Fruit fly (Drosophila melanogaster) whole organism, pupa: ENCODE measurements around the gene Tpst.

Experiments
- CG10348 ChIP-seq: fragments of 200-800 bp; sonication (Bioruptor generic); IDR thresholded peaks from 2 replicates; pipeline ENCODE4 v1.3.6; 2022; ENCODE audit warnings: missing biosample characterization, missing genetic modification characterization
- CG12605 ChIP-seq: fragments of 200-800 bp; sonication (Bioruptor generic); IDR thresholded peaks from 2 replicates; pipeline ENCODE4 v1.3.6; 2022; ENCODE audit warnings: missing biosample characterization, missing genetic modification characterization
- CG13204 ChIP-seq: fragments of 200-800 bp; sonication (Bioruptor generic); optimal IDR thresholded peaks from 2 replicates; lab custom pipeline; 2018; ENCODE audit warnings: missing biosample characterization, mild to moderate bottlenecking, missing genetic modification characterization, moderate library complexity
- CG14655 ChIP-seq: fragments of 200-800 bp; sonication (Bioruptor generic); optimal IDR thresholded peaks from 3 replicates; lab custom pipeline; 2017; ENCODE audit warnings: mild to moderate bottlenecking, missing biosample characterization, missing genetic modification reagents, missing genetic modification characterization
- CG15710 ChIP-seq: fragments of 200-800 bp; sonication (Bioruptor generic); optimal IDR thresholded peaks from 2 replicates; lab custom pipeline; 2018; ENCODE audit warnings: missing biosample characterization, mild to moderate bottlenecking, missing genetic modification characterization, moderate library complexity
- CG17806 ChIP-seq: fragments of 200-800 bp; sonication (Bioruptor generic); optimal IDR thresholded peaks from 2 replicates; lab custom pipeline; 2018; ENCODE audit warnings: missing biosample characterization, mild to moderate bottlenecking, missing genetic modification characterization, moderate library complexity
- CG32121 ChIP-seq: fragments of 200-800 bp; sonication (Bioruptor generic); IDR thresholded peaks from 2 replicates; pipeline ENCODE4 v1.3.6; 2022; ENCODE audit warnings: missing biosample characterization, missing genetic modification characterization
- CG34367 ChIP-seq: fragments of 200-800 bp; sonication (Bioruptor generic); optimal IDR thresholded peaks from 2 replicates; lab custom pipeline; 2018; ENCODE audit warnings: missing biosample characterization, mild to moderate bottlenecking, missing genetic modification characterization
- CG4496 ChIP-seq: fragments of 200-800 bp; sonication (Bioruptor generic); IDR thresholded peaks from 3 replicates; pipeline ENCODE4 v1.3.6; 2022; ENCODE audit warnings: missing biosample characterization, missing genetic modification characterization
- CG8159 ChIP-seq: fragments of 200-800 bp; sonication (Bioruptor generic); optimal IDR thresholded peaks from 3 replicates; lab custom pipeline; 2018; ENCODE audit warnings: missing biosample characterization, mild to moderate bottlenecking, missing genetic modification characterization, moderate library complexity
- CG8301 ChIP-seq: fragments of 200-800 bp; sonication (Bioruptor generic); optimal IDR thresholded peaks from 2 replicates; lab custom pipeline; 2018; ENCODE audit warnings: missing biosample characterization, mild to moderate bottlenecking, missing genetic modification characterization
- CG9948 ChIP-seq: fragments of 200-800 bp; sonication (Bioruptor generic); optimal IDR thresholded peaks from 2 replicates; lab custom pipeline; 2018; ENCODE audit warnings: missing biosample characterization, mild to moderate bottlenecking, missing genetic modification characterization, moderate library complexity
- D1 ChIP-seq: fragments of 200-800 bp; sonication (Bioruptor generic); optimal IDR thresholded peaks from 2 replicates; lab custom pipeline; 2018; ENCODE audit warnings: missing biosample characterization, mild to moderate bottlenecking, missing genetic modification characterization, moderate library complexity
- EcR ChIP-seq: fragments of 200-800 bp; sonication (Bioruptor generic); optimal IDR thresholded peaks from 3 replicates; lab custom pipeline; 2019; ENCODE audit warnings: missing biosample characterization, missing genetic modification characterization, mild to moderate bottlenecking, moderate library complexity, missing genetic modification reagents
- Ets98B ChIP-seq: fragments of 200-800 bp; sonication (Bioruptor generic); IDR thresholded peaks from 2 replicates; pipeline ENCODE4 v1.3.6; 2022; ENCODE audit warnings: missing biosample characterization, missing genetic modification characterization
- Pif1A ChIP-seq: fragments of 200-800 bp; sonication (Bioruptor generic); optimal IDR thresholded peaks from 3 replicates; lab custom pipeline; 2016; ENCODE audit warnings: missing biosample characterization, missing genetic modification characterization
- Pif1B ChIP-seq: fragments of 200-800 bp; sonication (Bioruptor generic); optimal IDR thresholded peaks from 3 replicates; lab custom pipeline; 2016; ENCODE audit warnings: missing biosample characterization, missing genetic modification characterization
- Snoo ChIP-seq: fragments of 200-800 bp; sonication (Bioruptor generic); optimal IDR thresholded peaks from 3 replicates; lab custom pipeline; 2017; ENCODE audit warnings: missing biosample characterization, mild to moderate bottlenecking, missing genetic modification characterization, inconsistent platforms
- fd96Ca ChIP-seq: fragments of 200-800 bp; sonication (Bioruptor generic); IDR thresholded peaks from 3 replicates; pipeline ENCODE4 v1.3.6; 2022; ENCODE audit warnings: missing biosample characterization, missing genetic modification characterization
- gl ChIP-seq: fragments of 200-800 bp; sonication (Bioruptor generic); optimal IDR thresholded peaks from 2 replicates; lab custom pipeline; 2018; ENCODE audit warnings: missing biosample characterization, mild to moderate bottlenecking, missing genetic modification characterization
- rn ChIP-seq: fragments of 200-800 bp; sonication (Bioruptor generic); IDR thresholded peaks from 2 replicates; pipeline ENCODE4 v1.3.6; 2022; ENCODE audit warnings: missing biosample characterization, missing genetic modification characterization

Tpst gene

dm6 chrX:13641891-13642617 lies 78.4 kb downstream of the Tpst start:
- TF ChIP-seq EcR, result peak; percentile 58
- no peak for TF ChIP-seq CG32121 (GFP tag; lab: Robert Waterston, UW)
- no peak for TF ChIP-seq gl
- no peak for TF ChIP-seq CG10348 (GFP tag; lab: Robert Waterston, UW)
- peak; percentile 9 for TF ChIP-seq CG34367 (tag; lab: Kevin White, UChicago)
- TF ChIP-seq Pif1B (GFP tag; lab: Kevin White, UChicago), result peak; percentile 41
- TF ChIP-seq CG13204 (GFP tag; lab: Kevin White, UChicago), result peak; percentile 36
- TF ChIP-seq Ets98B (GFP tag; lab: Robert Waterston, UW), result peak; percentile 49; the same call in 1 of the 2 replicates
- TF ChIP-seq CG17806 (tag; lab: Kevin White, UChicago), result no peak
- no peak for TF ChIP-seq CG8159 (tag; lab: Kevin White, UChicago)
- TF ChIP-seq CG12605 (GFP tag; lab: Robert Waterston, UW), result peak; percentile 20; the same call in 1 of the 2 replicates
- TF ChIP-seq Snoo, result peak; percentile 14
- no peak for TF ChIP-seq CG14655 (GFP tag; lab: Kevin White, UChicago)
- TF ChIP-seq Pif1A (GFP tag; lab: Kevin White, UChicago), result no peak
- no peak for TF ChIP-seq CG15710 (tag; lab: Kevin White, UChicago)
- no peak for TF ChIP-seq CG8301 (tag; lab: Kevin White, UChicago)
- TF ChIP-seq D1 (tag; lab: Kevin White, UChicago), result no peak
- TF ChIP-seq rn, result no peak
- peak; percentile 49; the same call in 2 of the 3 replicates for TF ChIP-seq CG4496 (GFP tag; lab: Robert Waterston, UW)
- no peak for TF ChIP-seq fd96Ca
- no peak for TF ChIP-seq CG9948
